Worm (Caenorhabditis elegans): ENCODE data around the gene ZK697.14.

Gene ZK697.14

DNA sequence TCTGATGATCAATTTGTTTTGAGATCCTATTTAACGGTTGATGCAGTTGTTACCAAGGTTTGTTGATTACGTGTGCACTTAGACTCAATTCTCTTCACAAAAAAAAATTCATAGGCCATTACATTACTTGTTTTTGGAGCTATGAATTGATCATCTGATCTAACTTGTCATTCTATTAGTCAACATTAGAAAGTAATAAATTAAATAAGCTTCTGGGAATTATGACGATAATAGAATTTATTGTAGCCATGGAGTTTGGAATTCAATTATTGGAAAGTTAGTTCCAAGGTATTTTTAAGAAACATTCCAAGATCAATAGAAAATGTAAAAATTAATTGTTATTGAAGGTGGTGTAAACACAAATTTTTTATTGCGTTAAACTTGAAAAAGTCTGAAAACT is 37.3 kb downstream of the ZK697.14 start:
- TF ChIP-seq ceh-28 (tag; optimal IDR thresholded peaks at IDR 0.05) (no peak), mml-1 (tag; optimal IDR thresholded peaks at IDR 0.05) (no peak), nhr-43 (tag; optimal IDR thresholded peaks at IDR 0.05; ENCODE audit: poor library complexity, severe bottlenecking) (no peak), elt-1 (tag; optimal IDR thresholded peaks at IDR 0.05) (no peak), nhr-76 (tag; optimal IDR thresholded peaks at IDR 0.05) (no peak), pqm-1 (tag; optimal IDR thresholded peaks at IDR 0.05) (no peak), ztf-4 (tag; optimal IDR thresholded peaks at IDR 0.05) (no peak), fos-1 (tag; optimal IDR thresholded peaks at IDR 0.05) (no peak), R02D3.7 (tag; optimal IDR thresholded peaks at IDR 0.05) (no peak), zag-1 (tag; optimal IDR thresholded peaks at IDR 0.05) (no peak), nhr-67 (tag; optimal IDR thresholded peaks at IDR 0.05) (no peak), skn-1 (tag; optimal IDR thresholded peaks at IDR 0.05) (no peak), nhr-237 (tag; optimal IDR thresholded peaks at IDR 0.05) (no peak), jun-1 (tag; optimal IDR thresholded peaks at IDR 0.05) (no peak), ama-1 (optimal IDR thresholded peaks at IDR 0.05) (no peak), mdl-1 (tag; optimal IDR thresholded peaks at IDR 0.05) (no peak), egl-27 (tag; optimal IDR thresholded peaks at IDR 0.05) (no peak), ceh-16 (tag; optimal IDR thresholded peaks at IDR 0.05) (no peak), fkh-10 (GFP tag; optimal IDR thresholded peaks at IDR 0.05) (no peak)

DNA sequence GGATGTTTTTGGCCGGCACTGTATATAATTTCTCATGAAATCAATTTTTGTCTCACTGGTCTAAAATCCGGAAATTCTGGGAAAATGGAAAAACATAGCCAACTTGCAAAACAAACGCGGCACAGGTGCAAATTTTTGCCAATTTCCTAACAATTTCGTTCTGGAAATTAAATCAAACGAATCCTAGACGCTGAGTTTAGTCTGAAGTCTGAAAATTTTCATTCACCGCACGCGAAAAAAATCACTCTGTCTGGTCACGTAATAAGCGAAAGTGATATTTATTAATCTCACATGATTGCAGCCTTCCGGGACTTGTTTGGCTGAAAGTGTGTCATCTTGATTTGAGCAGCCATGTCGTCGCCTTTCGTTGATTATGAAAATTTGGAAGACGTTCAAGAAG is 38.6 kb downstream of the ZK697.14 start, which contains the start of gene srw-103:
TSS of gene srw-103 (plus strand) at position 301 of the 400 bp plus-strand sequence.
- TF ChIP-seq pha-4 (tag; optimal IDR thresholded peaks at IDR 0.05) (no peak), pqm-1 (tag; optimal IDR thresholded peaks at IDR 0.05) (no peak), unc-62 (GFP tag; optimal IDR thresholded peaks at IDR 0.05) (no peak), unc-39 (tag; optimal IDR thresholded peaks at IDR 0.05) (no peak)

DNA sequence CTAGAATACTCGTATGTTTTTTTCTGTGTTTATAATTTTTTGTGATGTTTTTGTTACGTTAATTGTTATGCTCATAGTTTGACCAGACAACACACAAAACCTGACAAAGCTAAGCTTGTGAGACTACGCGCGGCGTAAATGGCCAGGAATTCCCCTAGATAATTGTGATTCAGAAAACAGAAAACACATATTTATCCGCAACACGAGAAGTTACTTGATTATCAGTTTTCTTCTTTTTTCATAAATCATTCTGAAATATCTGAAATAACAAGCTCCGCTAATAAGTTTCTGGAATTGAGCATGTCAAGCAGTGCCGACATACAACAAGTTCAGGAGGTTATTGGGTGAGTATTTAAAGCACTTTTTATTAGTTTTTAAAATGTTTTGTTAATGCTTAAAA is 44.6 kb downstream of the ZK697.14 start, which contains the start of gene srw-100:
TSS of gene srw-100 (plus strand) at position 301 of the 400 bp plus-strand sequence.
- TF ChIP-seq lin-15B (tag; optimal IDR thresholded peaks at IDR 0.05) (no peak), ama-1 (optimal IDR thresholded peaks at IDR 0.05) (no peak)

DNA sequence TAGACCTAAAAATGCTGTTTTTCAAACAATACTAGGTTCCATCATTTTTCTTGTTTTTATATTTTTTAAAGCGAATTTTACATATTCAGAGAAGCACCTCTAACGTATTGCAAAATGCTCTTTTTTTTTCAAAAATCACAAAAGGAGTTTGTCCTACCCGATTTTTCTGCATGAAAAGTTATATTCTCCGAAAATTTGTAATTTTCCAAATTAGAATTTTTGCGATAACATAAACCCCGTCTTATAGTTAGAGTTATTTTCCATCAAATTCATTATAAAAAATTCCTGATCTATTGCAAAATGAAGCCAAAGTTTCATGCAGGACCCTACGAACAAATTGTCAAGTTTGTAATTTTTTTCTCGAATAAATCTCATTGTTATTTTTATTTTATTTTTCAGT is 47.0 kb downstream of the ZK697.14 start, which contains the start of gene srw-99:
TSS of gene srw-99 (plus strand) at position 301 of the 400 bp plus-strand sequence.
- TF ChIP-seq nhr-23 (tag; optimal IDR thresholded peaks at IDR 0.05) (no peak), unc-39 (tag; optimal IDR thresholded peaks at IDR 0.05) (no peak), lsy-12 (tag; optimal IDR thresholded peaks at IDR 0.05) (no peak), hmg-11 (tag; optimal IDR thresholded peaks at IDR 0.05) (no peak), R02D3.7 (tag; optimal IDR thresholded peaks at IDR 0.05) (no peak), elt-3 (tag; optimal IDR thresholded peaks at IDR 0.05) (no peak), nhr-12 (tag; optimal IDR thresholded peaks at IDR 0.05) (no peak), mml-1 (tag; optimal IDR thresholded peaks at IDR 0.05) (no peak), fos-1 (tag; optimal IDR thresholded peaks at IDR 0.05) (no peak), nfya-1 (tag; optimal IDR thresholded peaks at IDR 0.05; ENCODE audit: insufficient read depth) (no peak)

All from whole organism, L3 larva.